Worm (Caenorhabditis elegans) whole organism, mixed stage, embryonic: ENCODE results near the gene Y50D4A.6.

Experiments used
- M03D4.4 ChIP-seq: sonication (generic microtip); optimal IDR thresholded peaks from 2 replicates; lab custom pipeline; 2017; ENCODE audit warnings: mild to moderate bottlenecking, missing genetic modification characterization, missing compliant biosample characterization
- bed-3 ChIP-seq: fragments of 200-800 bp; sonication (Bioruptor generic); optimal IDR thresholded peaks from 3 replicates; lab custom pipeline; 2018; ENCODE audit warnings: mild to moderate bottlenecking, missing genetic modification characterization, moderate library complexity, missing compliant biosample characterization
- ceh-39 ChIP-seq: fragments of 150-350 bp; optimal IDR thresholded peaks from 2 replicates; lab custom pipeline; 2014; ENCODE audit warnings: missing biosample characterization, missing genetic modification characterization
- ces-1 ChIP-seq: fragments of 150-350 bp; optimal IDR thresholded peaks from 2 replicates; lab custom pipeline; 2014; ENCODE audit warnings: missing biosample characterization, missing genetic modification reagents, missing genetic modification characterization
- cnd-1 ChIP-seq: fragments of 200-800 bp; sonication (Bioruptor generic); optimal IDR thresholded peaks from 2 replicates; lab custom pipeline; 2018; ENCODE audit warnings: mild to moderate bottlenecking, missing genetic modification characterization, missing compliant biosample characterization
- drap-1 ChIP-seq: fragments of 200-800 bp; sonication (Bioruptor generic); optimal IDR thresholded peaks from 3 replicates; lab custom pipeline; 2018; ENCODE audit warnings: mild to moderate bottlenecking, missing genetic modification characterization, missing compliant biosample characterization
- elt-1 ChIP-seq: sonication (generic microtip); optimal IDR thresholded peaks from 2 replicates; lab custom pipeline; 2017; ENCODE audit warnings: missing genetic modification characterization, mild to moderate bottlenecking, missing compliant biosample characterization, antibody characterized with exemption, moderate library complexity, borderline replicate concordance; ENCODE audit not compliant: insufficient read depth
- elt-3 ChIP-seq: fragments of 150-350 bp; optimal IDR thresholded peaks from 2 replicates; lab custom pipeline; 2014; ENCODE audit warnings: missing biosample characterization, missing genetic modification characterization
- flh-1 ChIP-seq: fragments of 200-800 bp; sonication (Bioruptor generic); optimal IDR thresholded peaks from 2 replicates; lab custom pipeline; 2018; ENCODE audit warnings: mild to moderate bottlenecking, missing genetic modification characterization, moderate library complexity, missing compliant biosample characterization
- ham-2 ChIP-seq: fragments of 200-800 bp; sonication (Bioruptor generic); optimal IDR thresholded peaks from 2 replicates; lab custom pipeline; 2018; ENCODE audit warnings: mild to moderate bottlenecking, missing genetic modification characterization, missing compliant biosample characterization
- hlh-1 ChIP-seq: fragments of 150-350 bp; optimal IDR thresholded peaks from 2 replicates; lab custom pipeline; 2014; ENCODE audit warnings: missing biosample characterization, missing genetic modification reagents, missing genetic modification characterization
- lsy-2 ChIP-seq: fragments of 150-350 bp; optimal IDR thresholded peaks from 2 replicates; lab custom pipeline; 2014; ENCODE audit warnings: missing biosample characterization, missing genetic modification characterization
- mab-5 ChIP-seq: fragments of 150-350 bp; optimal IDR thresholded peaks from 2 replicates; lab custom pipeline; 2014; ENCODE audit warnings: missing biosample characterization, missing genetic modification characterization
- mep-1 ChIP-seq: fragments of 150-350 bp; optimal IDR thresholded peaks from 2 replicates; lab custom pipeline; 2017; ENCODE audit warnings: missing biosample characterization, missing genetic modification reagents, missing genetic modification characterization, inconsistent platforms
- mls-2 ChIP-seq: sonication (generic microtip); optimal IDR thresholded peaks from 2 replicates; lab custom pipeline; 2016; ENCODE audit warnings: mild to moderate bottlenecking, missing genetic modification characterization, moderate library complexity, missing compliant biosample characterization
- nhr-12 ChIP-seq: fragments of 150-350 bp; optimal IDR thresholded peaks from 2 replicates; lab custom pipeline; 2014; ENCODE audit warnings: missing biosample characterization, missing genetic modification characterization
- nhr-2 ChIP-seq: fragments of 150-350 bp; optimal IDR thresholded peaks from 2 replicates; lab custom pipeline; 2014; ENCODE audit warnings: missing biosample characterization, missing genetic modification characterization
- nhr-237 ChIP-seq: fragments of 150-350 bp; optimal IDR thresholded peaks from 2 replicates; lab custom pipeline; 2014; ENCODE audit warnings: missing biosample characterization, missing genetic modification characterization
- nhr-76 ChIP-seq: sonication (generic microtip); optimal IDR thresholded peaks from 2 replicates; lab custom pipeline; 2017; ENCODE audit warnings: missing biosample characterization, missing genetic modification characterization
- sem-2 ChIP-seq: fragments of 200-800 bp; sonication (Bioruptor generic); optimal IDR thresholded peaks from 2 replicates; lab custom pipeline; 2018; ENCODE audit warnings: mild to moderate bottlenecking, missing genetic modification characterization, missing compliant biosample characterization
- sptf-1 ChIP-seq: sonication (generic microtip); optimal IDR thresholded peaks from 2 replicates; lab custom pipeline; 2017; ENCODE audit warnings: mild to moderate bottlenecking, missing genetic modification characterization, moderate library complexity, missing compliant biosample characterization
- tbx-8 ChIP-seq: fragments of 200-800 bp; sonication (Bioruptor generic); optimal IDR thresholded peaks from 2 replicates; lab custom pipeline; 2018; ENCODE audit warnings: mild to moderate bottlenecking, missing genetic modification characterization, moderate library complexity, missing compliant biosample characterization
- unc-120 ChIP-seq: sonication (generic microtip); optimal IDR thresholded peaks from 2 replicates; lab custom pipeline; 2017; ENCODE audit warnings: missing genetic modification characterization, missing compliant biosample characterization; ENCODE audit not compliant: poor library complexity, severe bottlenecking
- unc-39 ChIP-seq: fragments of 150-350 bp; optimal IDR thresholded peaks from 2 replicates; lab custom pipeline; 2014; ENCODE audit warnings: missing biosample characterization, missing genetic modification characterization
- unc-62 ChIP-seq: fragments of 150-350 bp; optimal IDR thresholded peaks from 2 replicates; lab custom pipeline; 2014; ENCODE audit warnings: missing biosample characterization, missing genetic modification reagents, missing genetic modification characterization
- zip-8 ChIP-seq: fragments of 150-350 bp; optimal IDR thresholded peaks from 2 replicates; lab custom pipeline; 2014; ENCODE audit warnings: missing biosample characterization, missing genetic modification characterization
- ztf-11 ChIP-seq: fragments of 150-350 bp; optimal IDR thresholded peaks from 2 replicates; lab custom pipeline; 2014; ENCODE audit warnings: missing biosample characterization, missing genetic modification characterization

The Y50D4A.6 gene

ce11 chrV:1199219-1199889, at the start of gene Y50D4A.6:
Y50D4A.6 (minus strand) TSS chrV:1199269.
- TF ChIP-seq elt-1 (tag; lab: Kevin White, UChicago) (no peak), cnd-1 (no peak), ceh-39 (tag; lab: Kevin White, UChicago) (no peak), mab-5 (tag; lab: Kevin White, UChicago) (no peak), bed-3 (GFP tag; lab: Kevin White, UChicago) (no peak), sptf-1 (tag; lab: Kevin White, UChicago) (no peak), tbx-8 (no peak), sem-2 (GFP tag; lab: Kevin White, UChicago) (no peak), flh-1 (no peak), unc-62 (GFP tag; lab: Kevin White, UChicago) (no peak), nhr-237 (tag; lab: Kevin White, UChicago) (no peak), ztf-11 (tag; lab: Kevin White, UChicago) (no peak), nhr-2 (tag; lab: Kevin White, UChicago) (no peak), drap-1 (GFP tag; lab: Kevin White, UChicago) (no peak), ham-2 (GFP tag; lab: Kevin White, UChicago) (no peak), elt-3 (tag; lab: Kevin White, UChicago) (no peak)
- TF ChIP-seq, all 35 proteins: peak for 0

ce11 chrV:1244021-1244708, 45.1 kb upstream of the Y50D4A.6 start:
- TF ChIP-seq nhr-2 (tag; lab: Kevin White, UChicago), result peak; percentile 94
- no peak for TF ChIP-seq ceh-39 (tag; lab: Kevin White, UChicago)
- TF ChIP-seq mls-2 (tag; lab: Kevin White, UChicago), result no peak
- no peak for TF ChIP-seq unc-62 (GFP tag; lab: Kevin White, UChicago)
- TF ChIP-seq unc-39 (tag; lab: Kevin White, UChicago), result peak; percentile 14
- TF ChIP-seq lsy-2 (tag; lab: Kevin White, UChicago), result no peak
- peak; percentile 97 for TF ChIP-seq ces-1
- peak; percentile 2 for TF ChIP-seq cnd-1
- no peak for TF ChIP-seq nhr-12 (tag; lab: Kevin White, UChicago)
- no peak for TF ChIP-seq ztf-11 (tag; lab: Kevin White, UChicago)
- peak; percentile 98 for TF ChIP-seq zip-8 (tag; lab: Kevin White, UChicago)

ce11 chrV:1243011-1243410, 43.9 kb upstream of the Y50D4A.6 start:
- no peak for TF ChIP-seq elt-1 (tag; lab: Kevin White, UChicago)
- peak; percentile 41 for TF ChIP-seq hlh-1 (tag; lab: Kevin White, UChicago)

- TF ChIP-seq ham-2 (GFP tag; lab: Kevin White, UChicago), result peak; percentile 19
- TF ChIP-seq hlh-1 (tag; lab: Kevin White, UChicago), result no peak
- TF ChIP-seq nhr-76, result no peak
- TF ChIP-seq, all 35 proteins: peak for 1
Observed at ce11 chrV:1242432-1242831, 43.4 kb upstream of the Y50D4A.6 start.

ce11 chrV:1236333-1237068, 37.4 kb upstream of the Y50D4A.6 start:
- peak; percentile 43 for TF ChIP-seq ham-2 (GFP tag; lab: Kevin White, UChicago)
- TF ChIP-seq zip-8 (tag; lab: Kevin White, UChicago), result no peak
- TF ChIP-seq M03D4.4 (tag; lab: Kevin White, UChicago), result peak; percentile 26
- TF ChIP-seq mep-1, result peak; percentile 24
- TF ChIP-seq unc-62 (GFP tag; lab: Kevin White, UChicago), result peak; percentile 72
- peak; percentile 6 for TF ChIP-seq unc-120 (tag; lab: Kevin White, UChicago)
